Worm (Caenorhabditis elegans) whole organism, L4/young adult: ENCODE measurements around the gene C30H6.8.

Experiments used
- W03F9.2 ChIP-seq: fragments of 150-350 bp; optimal IDR thresholded peaks from 2 replicates; lab custom pipeline; 2014; ENCODE audit warnings: missing biosample characterization, missing genetic modification characterization
- dao-5 ChIP-seq: sonication (generic microtip); optimal IDR thresholded peaks from 2 replicates; lab custom pipeline; 2016; ENCODE audit warnings: missing genotype, missing genetic modification characterization, moderate library complexity, missing compliant biosample characterization
- him-1 ChIP-seq: sonication (generic microtip); optimal IDR thresholded peaks from 2 replicates; lab custom pipeline; 2016; ENCODE audit warnings: missing genotype, missing genetic modification reagents, missing genetic modification characterization, missing compliant biosample characterization

DNA sequence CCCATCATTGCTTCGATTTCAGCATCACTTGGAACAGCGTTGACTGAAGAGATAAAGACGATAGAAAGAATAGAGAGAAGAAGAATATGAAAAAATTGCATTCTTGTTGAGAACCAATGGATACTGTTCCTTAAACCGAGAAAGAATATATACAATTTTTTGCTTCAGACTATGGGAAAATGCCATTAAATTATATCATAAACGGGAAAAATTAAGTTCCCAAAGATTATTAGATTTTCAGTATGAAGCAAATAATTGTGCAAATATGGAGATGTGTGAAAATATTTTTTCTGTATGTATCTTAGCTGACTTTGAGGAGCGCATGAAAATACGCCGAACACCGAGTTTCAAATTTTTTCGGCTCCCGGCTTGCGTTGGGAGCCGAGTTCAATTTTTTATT, 25.4 kb downstream of the C30H6.8 start, which contains the start of gene T02D1.9:
- no peak for TF ChIP-seq W03F9.2 (tag; lab: Kevin White, UChicago)
- TF ChIP-seq him-1: no peak
- no peak for TF ChIP-seq dao-5
